Worm (Caenorhabditis elegans): ENCODE measurements around the gene D1025.1.

- no peak for TF ChIP-seq D1046.2 (GFP tag; IDR thresholded peaks at IDR 0.05)
- TF ChIP-seq ama-1 (optimal IDR thresholded peaks at IDR 0.05) = no peak
- no peak for TF ChIP-seq nhr-10 (tag; optimal IDR thresholded peaks at IDR 0.05)
- no peak for TF ChIP-seq lin-15B (tag; optimal IDR thresholded peaks at IDR 0.05)
- TF ChIP-seq ceh-32 (tag; optimal IDR thresholded peaks at IDR 0.05; ENCODE audit: poor library complexity) = no peak
- no peak for TF ChIP-seq aha-1 (tag)
- no peak for TF ChIP-seq ctbp-1 (GFP tag; IDR thresholded peaks at IDR 0.05)
- TF ChIP-seq ztf-11 (tag; optimal IDR thresholded peaks at IDR 0.05) = no peak
- TF ChIP-seq ZK337.2 (GFP tag; IDR thresholded peaks at IDR 0.05) = no peak
- TF ChIP-seq nhr-11 (tag; optimal IDR thresholded peaks at IDR 0.05) = no peak
- no peak for TF ChIP-seq mdt-29 (GFP tag; IDR thresholded peaks at IDR 0.05)
Measured at ce11 chrX:14516560-14516959, 4.0 kb upstream of the D1025.1 start, which contains the start of gene D1025.10.

All from whole organism, L4 larva.